Worm (Caenorhabditis elegans) whole organism, midembryonic: ENCODE measurements around the gene T13F2.6.

Experiments used
- flt-1 ChIP-seq: fragments of 200-800 bp; sonication (Bioruptor generic); IDR thresholded peaks from 2 replicates; pipeline ENCODE4 v1.3.6; 2022; ENCODE audit warnings: missing genetic modification characterization, missing compliant biosample characterization
- klf-2 ChIP-seq: fragments of 200-800 bp; sonication (Bioruptor generic); conservative IDR thresholded peaks from 2 replicates; pipeline ENCODE4 v1.3.6; 2022; ENCODE audit warnings: missing genetic modification reagents, missing genetic modification characterization, missing compliant biosample characterization
- ref-1 ChIP-seq: fragments of 200-800 bp; sonication (Bioruptor generic); conservative IDR thresholded peaks from 2 replicates; pipeline ENCODE4 v1.3.6; 2022; ENCODE audit warnings: missing genetic modification reagents, missing genetic modification characterization, missing compliant biosample characterization

DNA sequence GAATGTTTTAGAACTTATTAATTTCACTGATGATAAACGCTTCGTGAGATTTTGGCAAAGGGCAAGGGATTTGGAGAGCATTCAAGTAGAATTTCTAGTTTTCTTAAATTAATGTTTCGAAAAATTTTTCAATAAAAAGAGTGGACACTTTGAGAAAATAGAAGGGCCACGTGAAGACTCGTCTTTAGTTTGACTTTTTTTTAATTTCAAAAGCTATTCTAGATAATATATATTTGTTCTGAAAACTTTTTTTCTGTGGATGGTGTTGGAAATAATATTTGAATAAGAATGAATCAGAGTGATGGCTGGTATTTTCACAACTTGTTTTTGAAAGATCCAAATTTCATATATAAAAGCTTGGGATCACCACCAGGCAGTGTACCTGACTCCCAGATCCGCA, 29.8 kb upstream of the T13F2.6 start, which contains the start of gene C28D4.8:
- no peak for TF ChIP-seq ref-1 (GFP tag; lab: Robert Waterston, UW)
- TF ChIP-seq flt-1 (GFP tag; lab: Robert Waterston, UW), result no peak
- TF ChIP-seq klf-2, result no peak
